Worm (Caenorhabditis elegans) whole organism, early embryonic: Measurements from ENCODE around the gene F38E9.6.

ENCODE experiments used
- B0310.2 ChIP-seq: sonication (generic microtip); optimal IDR thresholded peaks from 2 replicates; lab custom pipeline; 2016; ENCODE audit warnings: mild to moderate bottlenecking, missing genetic modification characterization, missing compliant biosample characterization
- F13C5.2 ChIP-seq: sonication (generic microtip); optimal IDR thresholded peaks from 2 replicates; lab custom pipeline; 2017; ENCODE audit warnings: mild to moderate bottlenecking, missing genetic modification characterization, inconsistent platforms, missing compliant biosample characterization
- aly-1 ChIP-seq: sonication (generic microtip); optimal IDR thresholded peaks from 2 replicates; lab custom pipeline; 2016; ENCODE audit warnings: missing genetic modification characterization, missing compliant biosample characterization
- ama-1 ChIP-seq: fragments of 150-350 bp; optimal IDR thresholded peaks from 2 replicates; lab custom pipeline; 2014
- ceh-13 ChIP-seq: fragments of 200-800 bp; sonication (Bioruptor generic); optimal IDR thresholded peaks from 2 replicates; lab custom pipeline; 2018; ENCODE audit warnings: mild to moderate bottlenecking, missing genetic modification characterization, missing compliant biosample characterization
- ceh-36 ChIP-seq: sonication (generic microtip); optimal IDR thresholded peaks from 2 replicates; lab custom pipeline; 2016; ENCODE audit warnings: missing genetic modification characterization, inconsistent platforms, missing compliant biosample characterization
- ets-7 ChIP-seq: sonication (generic microtip); optimal IDR thresholded peaks from 2 replicates; lab custom pipeline; 2016; ENCODE audit warnings: missing genotype, missing genetic modification characterization, missing compliant biosample characterization
- flt-1 ChIP-seq: fragments of 200-800 bp; sonication (Bioruptor generic); IDR thresholded peaks from 2 replicates; pipeline ENCODE4 v1.3.6; 2022; ENCODE audit warnings: missing genetic modification characterization, missing compliant biosample characterization
- hmbx-1 ChIP-seq: sonication (generic microtip); optimal IDR thresholded peaks from 2 replicates; lab custom pipeline; 2016; ENCODE audit warnings: mild to moderate bottlenecking, missing genetic modification characterization, missing compliant biosample characterization
- hmg-4 ChIP-seq: fragments of 200-800 bp; sonication (Bioruptor generic); optimal IDR thresholded peaks from 2 replicates; lab custom pipeline; 2018; ENCODE audit warnings: mild to moderate bottlenecking, missing genetic modification characterization, missing compliant biosample characterization
- hnd-1 ChIP-seq: sonication (generic microtip); optimal IDR thresholded peaks from 2 replicates; lab custom pipeline; 2016; ENCODE audit warnings: missing genetic modification characterization, missing compliant biosample characterization
- pes-1 ChIP-seq: fragments of 200-800 bp; sonication (Bioruptor generic); IDR thresholded peaks from 2 replicates; pipeline ENCODE4 v1.3.6; 2022; ENCODE audit warnings: missing genetic modification reagents, missing genetic modification characterization, missing compliant biosample characterization
- scrt-1 ChIP-seq: fragments of 200-800 bp; sonication (Bioruptor generic); IDR thresholded peaks from 2 replicates; pipeline ENCODE4 v1.3.6; 2022; ENCODE audit warnings: missing genetic modification characterization, missing compliant biosample characterization
- sea-1 ChIP-seq: fragments of 200-800 bp; sonication (Bioruptor generic); conservative IDR thresholded peaks from 2 replicates; pipeline ENCODE4 v1.3.6; 2022; ENCODE audit warnings: missing genetic modification characterization, missing compliant biosample characterization
- tbx-11 ChIP-seq: fragments of 200-800 bp; sonication (Bioruptor generic); IDR thresholded peaks from 2 replicates; pipeline ENCODE4 v1.3.6; 2022; ENCODE audit warnings: missing genetic modification characterization, missing compliant biosample characterization
- tbx-37 ChIP-seq: fragments of 200-800 bp; sonication (Bioruptor generic); conservative IDR thresholded peaks from 2 replicates; pipeline ENCODE4 v1.3.6; 2022; ENCODE audit warnings: missing genetic modification reagents, missing genetic modification characterization, missing compliant biosample characterization
- tra-4 ChIP-seq: sonication (generic microtip); optimal IDR thresholded peaks from 2 replicates; lab custom pipeline; 2017; ENCODE audit warnings: missing genetic modification characterization, missing compliant biosample characterization

F38E9.6 gene

ce11 chrX:16391110-16391509, 41.1 kb upstream of the F38E9.6 start:
- no peak for TF ChIP-seq aly-1 (tag; lab: Kevin White, UChicago)
- TF ChIP-seq flt-1 (GFP tag; lab: Robert Waterston, UW), result no peak
- TF ChIP-seq hmg-4 (GFP tag; lab: Kevin White, UChicago), result no peak
- TF ChIP-seq F13C5.2 (tag; lab: Kevin White, UChicago), result no peak
- no peak for TF ChIP-seq hnd-1 (tag; lab: Kevin White, UChicago)
- TF ChIP-seq ets-7 (tag; lab: Kevin White, UChicago), result no peak
- no peak for TF ChIP-seq tra-4 (tag; lab: Kevin White, UChicago)
- TF ChIP-seq ceh-13 (GFP tag; lab: Kevin White, UChicago), result no peak
- no peak for TF ChIP-seq tbx-11
- no peak for TF ChIP-seq hmbx-1
- no peak for TF ChIP-seq tbx-37 (GFP tag; lab: Robert Waterston, UW)
- TF ChIP-seq pes-1 (GFP tag; lab: Robert Waterston, UW), result no peak
- no peak for TF ChIP-seq scrt-1 (GFP tag; lab: Robert Waterston, UW)
- no peak for TF ChIP-seq B0310.2 (tag; lab: Kevin White, UChicago)
- no peak for TF ChIP-seq ama-1 (lab: Kevin White, UChicago)
- TF ChIP-seq ceh-36 (tag; lab: Kevin White, UChicago), result no peak
- no peak for TF ChIP-seq sea-1

DNA sequence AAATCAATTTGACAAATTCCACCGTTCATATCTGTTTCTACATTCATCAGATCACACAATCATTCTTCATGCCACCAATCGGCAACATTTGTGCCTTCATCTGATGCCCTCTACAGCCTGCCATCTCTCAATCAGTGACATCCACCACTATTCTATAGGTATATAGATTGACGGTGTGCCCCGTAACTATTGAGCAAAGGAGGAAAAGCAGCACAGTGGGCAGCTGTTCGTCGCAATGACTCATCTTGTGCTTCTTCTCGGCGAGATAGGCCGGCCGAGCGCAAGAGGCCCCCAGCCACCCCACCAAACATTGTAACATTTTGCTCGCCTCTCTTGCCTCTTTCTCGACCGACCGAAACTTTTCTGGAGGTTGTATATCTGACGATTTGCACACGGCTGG, 40.1 kb upstream of the F38E9.6 start:
- peak; percentile 6 for TF ChIP-seq hmg-4 (GFP tag; lab: Kevin White, UChicago)
- TF ChIP-seq F13C5.2 (tag; lab: Kevin White, UChicago), result no peak

DNA sequence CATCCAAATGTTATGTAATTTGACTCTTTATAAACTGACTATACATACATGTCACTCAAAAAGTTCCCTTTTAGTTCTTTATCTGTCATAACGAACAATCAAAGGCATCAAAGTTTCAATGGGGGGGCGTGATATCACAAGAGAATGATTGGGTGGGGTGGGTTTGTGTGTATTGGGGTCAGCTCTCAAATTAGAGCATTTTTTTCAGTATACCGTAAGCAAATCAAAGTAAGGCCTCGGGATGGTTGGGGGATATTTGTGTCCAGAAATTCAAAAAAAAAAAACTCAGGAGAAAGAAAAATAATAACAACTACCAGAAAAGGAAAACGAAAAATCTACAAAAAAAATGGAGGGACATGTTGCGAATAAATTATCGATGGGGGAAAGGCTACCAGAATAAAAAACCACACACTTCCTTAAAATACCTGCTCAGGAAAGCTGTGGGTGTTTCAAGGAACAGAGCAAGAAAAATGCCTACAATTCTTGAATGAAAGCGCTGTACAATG, 33.8 kb upstream of the F38E9.6 start, which contains the start of gene F01G12.18:
TSS of gene F01G12.18 (minus strand) at position 51 of the 506 bp plus-strand sequence.
- TF ChIP-seq scrt-1 (GFP tag; lab: Robert Waterston, UW), result no peak

DNA sequence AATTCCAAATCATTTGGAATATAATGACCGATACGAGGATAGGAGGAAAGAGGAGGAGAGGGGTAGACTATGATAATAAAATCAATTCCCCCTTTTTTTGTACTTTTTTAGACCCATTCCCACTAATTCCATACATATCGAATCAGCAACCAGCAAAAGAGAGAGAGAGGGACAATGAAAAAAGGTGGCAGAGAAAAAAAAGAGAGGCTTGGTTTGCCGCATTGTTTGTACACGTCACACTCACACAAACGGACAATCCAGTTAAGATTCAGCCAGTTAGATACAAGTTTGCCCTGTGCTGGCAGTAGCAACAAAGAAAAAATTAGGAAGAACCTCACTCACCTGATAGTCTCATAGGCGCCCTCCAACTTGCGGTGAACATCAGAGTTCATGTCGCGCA, 31.3 kb upstream of the F38E9.6 start:
- TF ChIP-seq sea-1 (no peak), flt-1 (GFP tag; lab: Robert Waterston, UW) (no peak), tbx-11 (no peak), scrt-1 (GFP tag; lab: Robert Waterston, UW) (no peak), hmg-4 (GFP tag; lab: Kevin White, UChicago) (no peak), B0310.2 (tag; lab: Kevin White, UChicago) (no peak), ets-7 (tag; lab: Kevin White, UChicago) (no peak), tbx-37 (GFP tag; lab: Robert Waterston, UW) (no peak), tra-4 (tag; lab: Kevin White, UChicago) (no peak)

DNA sequence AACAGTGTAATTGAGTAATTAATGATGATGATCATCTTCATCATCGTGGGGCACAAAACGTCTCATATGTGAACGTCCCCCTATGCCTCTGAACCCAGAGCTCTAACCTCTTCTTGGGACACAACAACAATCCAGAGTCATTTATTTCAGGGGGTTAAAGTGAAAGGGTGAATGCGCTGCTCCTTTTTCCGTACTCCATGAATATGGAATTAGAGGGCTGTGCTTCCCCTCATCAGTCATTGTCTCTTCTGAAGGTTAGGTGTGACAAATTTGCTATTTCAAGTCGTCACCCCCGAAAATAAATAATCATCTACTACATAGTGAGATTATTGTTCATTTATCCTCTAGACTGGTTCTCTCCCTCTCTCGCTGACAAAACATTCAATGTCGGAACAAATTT, 29.9 kb upstream of the F38E9.6 start:
- TF ChIP-seq tbx-37 (GFP tag; lab: Robert Waterston, UW) (no peak), ceh-36 (tag; lab: Kevin White, UChicago) (no peak), ceh-13 (GFP tag; lab: Kevin White, UChicago) (no peak), aly-1 (tag; lab: Kevin White, UChicago) (no peak), flt-1 (GFP tag; lab: Robert Waterston, UW) (no peak), hmg-4 (GFP tag; lab: Kevin White, UChicago) (no peak), ets-7 (tag; lab: Kevin White, UChicago) (no peak), F13C5.2 (tag; lab: Kevin White, UChicago) (no peak)

DNA sequence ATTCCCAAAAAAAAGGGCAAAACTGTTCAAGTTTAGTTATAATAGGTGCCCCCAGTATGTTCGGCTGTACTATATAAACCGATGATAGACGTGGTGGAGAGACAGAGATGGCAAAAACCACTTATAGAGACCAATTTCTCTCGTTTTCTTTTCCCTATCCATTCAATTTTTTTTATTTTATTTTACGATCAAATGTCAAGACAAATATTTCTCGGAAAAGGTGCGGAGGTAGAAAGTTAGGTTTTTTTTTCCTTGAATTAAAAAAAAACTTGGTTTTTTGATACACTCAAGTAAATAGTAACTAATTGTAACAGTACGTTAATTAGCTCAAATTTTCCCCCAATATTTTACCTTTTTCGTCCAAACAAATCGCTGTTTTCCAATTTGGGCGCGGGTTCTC, 29.5 kb upstream of the F38E9.6 start:
- TF ChIP-seq pes-1 (GFP tag; lab: Robert Waterston, UW), result no peak
- TF ChIP-seq aly-1 (tag; lab: Kevin White, UChicago), result no peak
- TF ChIP-seq tra-4 (tag; lab: Kevin White, UChicago), result no peak
- TF ChIP-seq scrt-1 (GFP tag; lab: Robert Waterston, UW), result no peak
- TF ChIP-seq ceh-13 (GFP tag; lab: Kevin White, UChicago), result no peak
- no peak for TF ChIP-seq ceh-36 (tag; lab: Kevin White, UChicago)

DNA sequence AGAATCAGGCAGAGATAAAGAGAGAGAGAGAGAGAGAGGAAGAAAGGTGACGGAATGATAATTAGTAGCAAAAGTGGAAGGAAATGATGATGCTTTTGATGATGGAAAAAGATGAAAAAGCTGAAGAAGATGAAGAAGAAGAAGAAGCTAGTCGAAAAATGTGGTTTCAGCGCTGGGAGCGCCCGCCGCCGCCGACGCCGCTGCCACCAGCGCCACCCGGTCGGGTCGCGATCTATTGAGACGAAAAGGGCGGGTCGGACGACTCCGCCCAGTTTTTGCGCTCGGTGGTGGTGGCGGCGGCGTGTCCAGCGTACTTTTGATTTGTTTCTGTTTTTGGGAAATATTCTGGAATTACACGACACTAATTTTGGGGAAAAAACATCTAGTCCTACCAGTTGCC, 28.8 kb upstream of the F38E9.6 start:
- TF ChIP-seq scrt-1 (GFP tag; lab: Robert Waterston, UW) (no peak), B0310.2 (tag; lab: Kevin White, UChicago) (no peak), aly-1 (tag; lab: Kevin White, UChicago) (no peak), ets-7 (tag; lab: Kevin White, UChicago) (no peak)

DNA sequence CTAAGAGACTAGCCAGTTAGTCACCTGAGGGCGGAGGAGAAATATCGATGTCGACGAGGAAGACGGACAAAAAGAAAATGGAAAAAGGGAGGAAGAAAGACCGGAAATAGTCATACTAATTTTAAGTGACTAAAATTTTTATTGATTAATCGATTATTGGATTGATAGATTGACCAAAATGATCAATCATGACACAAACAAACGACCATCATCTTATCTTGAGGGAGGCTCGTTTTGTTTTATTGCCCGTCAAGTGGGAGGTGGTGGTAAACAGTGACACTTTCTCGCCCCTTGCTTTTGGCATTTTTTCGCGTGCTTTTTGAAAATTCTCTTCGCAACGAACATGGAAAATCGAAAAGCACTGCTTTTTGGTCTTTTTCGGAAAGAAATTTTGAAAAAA, 27.4 kb upstream of the F38E9.6 start:
- TF ChIP-seq sea-1 (no peak), flt-1 (GFP tag; lab: Robert Waterston, UW) (no peak), scrt-1 (GFP tag; lab: Robert Waterston, UW) (no peak), B0310.2 (tag; lab: Kevin White, UChicago) (no peak), hmg-4 (GFP tag; lab: Kevin White, UChicago) (no peak), pes-1 (GFP tag; lab: Robert Waterston, UW) (no peak), F13C5.2 (tag; lab: Kevin White, UChicago) (no peak), ama-1 (lab: Kevin White, UChicago) (no peak), tbx-11 (no peak), aly-1 (tag; lab: Kevin White, UChicago) (no peak), hmbx-1 (no peak), hnd-1 (tag; lab: Kevin White, UChicago) (no peak), tbx-37 (GFP tag; lab: Robert Waterston, UW) (no peak), tra-4 (tag; lab: Kevin White, UChicago) (no peak), ceh-13 (GFP tag; lab: Kevin White, UChicago) (no peak), ets-7 (tag; lab: Kevin White, UChicago) (no peak), ceh-36 (tag; lab: Kevin White, UChicago) (no peak)
